Worm (Caenorhabditis elegans) whole organism, early embryonic: ENCODE measurements around the gene sru-15.

Source experiments
- B0310.2 ChIP-seq: sonication (generic microtip); optimal IDR thresholded peaks from 2 replicates; lab custom pipeline; 2016; ENCODE audit warnings: mild to moderate bottlenecking, missing genetic modification characterization, missing compliant biosample characterization
- F13C5.2 ChIP-seq: sonication (generic microtip); optimal IDR thresholded peaks from 2 replicates; lab custom pipeline; 2017; ENCODE audit warnings: mild to moderate bottlenecking, missing genetic modification characterization, inconsistent platforms, missing compliant biosample characterization
- ama-1 ChIP-seq: fragments of 150-350 bp; optimal IDR thresholded peaks from 2 replicates; lab custom pipeline; 2014
- ets-7 ChIP-seq: sonication (generic microtip); optimal IDR thresholded peaks from 2 replicates; lab custom pipeline; 2016; ENCODE audit warnings: missing genotype, missing genetic modification characterization, missing compliant biosample characterization
- hmbx-1 ChIP-seq: sonication (generic microtip); optimal IDR thresholded peaks from 2 replicates; lab custom pipeline; 2016; ENCODE audit warnings: mild to moderate bottlenecking, missing genetic modification characterization, missing compliant biosample characterization
- pes-1 ChIP-seq: fragments of 200-800 bp; sonication (Bioruptor generic); IDR thresholded peaks from 2 replicates; pipeline ENCODE4 v1.3.6; 2022; ENCODE audit warnings: missing genetic modification reagents, missing genetic modification characterization, missing compliant biosample characterization
- tbx-11 ChIP-seq: fragments of 200-800 bp; sonication (Bioruptor generic); IDR thresholded peaks from 2 replicates; pipeline ENCODE4 v1.3.6; 2022; ENCODE audit warnings: missing genetic modification characterization, missing compliant biosample characterization
- tbx-37 ChIP-seq: fragments of 200-800 bp; sonication (Bioruptor generic); conservative IDR thresholded peaks from 2 replicates; pipeline ENCODE4 v1.3.6; 2022; ENCODE audit warnings: missing genetic modification reagents, missing genetic modification characterization, missing compliant biosample characterization
- tra-4 ChIP-seq: sonication (generic microtip); optimal IDR thresholded peaks from 2 replicates; lab custom pipeline; 2017; ENCODE audit warnings: missing genetic modification characterization, missing compliant biosample characterization

DNA sequence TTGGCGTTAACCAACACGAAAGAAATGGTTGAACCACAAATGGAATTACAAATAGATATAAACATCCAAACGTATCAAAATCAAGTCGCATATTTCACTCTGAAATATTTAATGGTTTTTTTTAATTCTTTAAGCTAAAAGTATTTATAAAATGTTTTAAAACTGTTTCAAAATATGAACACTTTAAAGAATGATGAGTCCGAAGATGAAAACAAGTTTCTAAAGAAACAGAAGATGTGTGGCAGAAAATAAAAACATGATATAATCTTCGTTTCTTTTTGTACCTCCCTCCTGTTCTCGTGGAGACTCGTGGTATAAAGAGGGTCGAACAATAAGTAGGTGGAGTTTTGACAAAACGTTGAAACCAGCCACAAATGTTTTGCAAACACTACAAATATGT, 35.3 kb downstream of the sru-15 start, which contains the start of gene lact-6:
- TF ChIP-seq ets-7 (tag; lab: Kevin White, UChicago) (no peak), tra-4 (tag; lab: Kevin White, UChicago) (no peak), tbx-37 (GFP tag; lab: Robert Waterston, UW) (no peak), tbx-11 (GFP tag; lab: Robert Waterston, UW) (no peak), B0310.2 (no peak), F13C5.2 (tag; lab: Kevin White, UChicago) (no peak), pes-1 (GFP tag; lab: Robert Waterston, UW) (no peak), ama-1 (lab: Kevin White, UChicago) (no peak), hmbx-1 (tag; lab: Kevin White, UChicago) (no peak)
